Fruit fly (Drosophila melanogaster): ENCODE measurements around the gene hh.

Gene hh

DNA sequence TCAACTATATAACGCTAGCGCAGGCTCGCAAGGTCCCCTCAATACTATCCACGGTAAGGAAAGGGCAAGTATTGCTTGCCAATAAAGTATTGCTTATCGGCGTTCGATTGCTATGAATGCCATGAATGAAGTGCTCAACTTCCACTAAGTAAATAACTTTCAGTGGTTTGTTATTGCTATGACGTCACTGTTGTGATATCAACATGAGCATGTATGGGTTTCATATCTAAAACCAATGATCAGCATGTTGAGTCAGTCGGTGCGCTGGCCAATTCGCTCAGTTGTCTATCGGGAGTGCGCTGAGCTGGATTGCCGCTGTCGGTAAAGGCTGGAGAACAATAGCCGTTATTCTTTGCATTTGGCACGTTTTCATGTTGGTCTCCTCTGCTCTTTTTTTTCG lies 20.8 kb downstream of the hh start (continued):
- no peak for TF ChIP-seq hth (optimal IDR thresholded peaks at IDR 0.05)
- TF ChIP-seq CG3065 (GFP tag; optimal IDR thresholded peaks at IDR 0.05) = no peak
- TF ChIP-seq Sry-δ (GFP tag; optimal IDR thresholded peaks at IDR 0.05) = no peak
- TF ChIP-seq CG34376 (GFP tag; optimal IDR thresholded peaks at IDR 0.05) = peak; percentile 76
- TF ChIP-seq CG1602 (GFP tag; optimal IDR thresholded peaks at IDR 0.05) = no peak
- TF ChIP-seq CG6813 (GFP tag; optimal IDR thresholded peaks at IDR 0.05) = no peak
- no peak for TF ChIP-seq PHDP (tag; optimal IDR thresholded peaks at IDR 0.05)
- TF ChIP-seq otp (GFP tag; IDR thresholded peaks at IDR 0.05) = no peak
- no peak for TF ChIP-seq Asciz (GFP tag; optimal IDR thresholded peaks at IDR 0.05)
- TF ChIP-seq CG30020 (tag; optimal IDR thresholded peaks at IDR 0.05) = no peak
- no peak for TF ChIP-seq ssp (GFP tag; IDR thresholded peaks at IDR 0.05)
- TF ChIP-seq CG4282 (GFP tag; optimal IDR thresholded peaks at IDR 0.05) = no peak

DNA sequence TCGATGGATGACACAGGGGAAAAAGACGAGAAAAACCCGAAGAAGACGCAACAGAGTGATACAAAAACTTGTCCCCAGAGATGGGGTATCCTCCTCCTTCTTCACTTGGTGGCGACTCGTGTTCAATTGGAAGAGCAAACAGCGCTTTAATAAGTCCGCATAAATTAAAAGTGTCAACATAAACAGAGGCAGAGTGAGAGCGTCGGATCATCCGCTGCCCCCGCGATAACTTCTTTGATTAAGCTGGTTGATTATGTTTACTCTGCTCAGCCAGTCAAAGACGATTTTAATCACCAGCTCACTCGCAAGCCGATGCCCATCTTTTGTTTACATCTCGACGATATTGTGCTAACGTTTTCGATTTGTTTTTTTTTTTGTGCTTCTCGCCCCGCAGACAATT lies 21.8 kb downstream of the hh start:
- TF ChIP-seq ci (GFP tag; IDR thresholded peaks at IDR 0.05) (0 out of 3 replicates have a peak, but pooled peaks have one; percentile 24), NC2α (GFP tag; optimal IDR thresholded peaks at IDR 0.05) (no peak), grn (GFP tag; optimal IDR thresholded peaks at IDR 0.05) (peak; percentile 4), Awh (GFP tag; IDR thresholded peaks at IDR 0.05) (peak; percentile 78), otp (GFP tag; IDR thresholded peaks at IDR 0.05) (peak; percentile 35; the same call in 1 of the 3 replicates), CG7839 (tag; optimal IDR thresholded peaks at IDR 0.05) (no peak), CG15696 (tag; optimal IDR thresholded peaks at IDR 0.05) (no peak), chif (GFP tag; optimal IDR thresholded peaks at IDR 0.05) (no peak), bowl (GFP tag; IDR thresholded peaks at IDR 0.05) (no peak), CG10543 (GFP tag; optimal IDR thresholded peaks at IDR 0.05) (no peak), Hey (tag; optimal IDR thresholded peaks at IDR 0.05) (no peak), nom (GFP tag; optimal IDR thresholded peaks at IDR 0.05) (peak; percentile 24), CG4282 (GFP tag; optimal IDR thresholded peaks at IDR 0.05) (no peak), Dll (GFP tag; IDR thresholded peaks at IDR 0.05; ENCODE audit: partially characterized antibody) (no peak), CG7745 (tag; optimal IDR thresholded peaks at IDR 0.05) (no peak), CG1024 (GFP tag; IDR thresholded peaks at IDR 0.05) (no peak), CG17359 (tag; optimal IDR thresholded peaks at IDR 0.05) (no peak), CG5953 (GFP tag; IDR thresholded peaks at IDR 0.05) (0 out of 2 replicates have a peak, but pooled peaks have one; percentile 4)

DNA sequence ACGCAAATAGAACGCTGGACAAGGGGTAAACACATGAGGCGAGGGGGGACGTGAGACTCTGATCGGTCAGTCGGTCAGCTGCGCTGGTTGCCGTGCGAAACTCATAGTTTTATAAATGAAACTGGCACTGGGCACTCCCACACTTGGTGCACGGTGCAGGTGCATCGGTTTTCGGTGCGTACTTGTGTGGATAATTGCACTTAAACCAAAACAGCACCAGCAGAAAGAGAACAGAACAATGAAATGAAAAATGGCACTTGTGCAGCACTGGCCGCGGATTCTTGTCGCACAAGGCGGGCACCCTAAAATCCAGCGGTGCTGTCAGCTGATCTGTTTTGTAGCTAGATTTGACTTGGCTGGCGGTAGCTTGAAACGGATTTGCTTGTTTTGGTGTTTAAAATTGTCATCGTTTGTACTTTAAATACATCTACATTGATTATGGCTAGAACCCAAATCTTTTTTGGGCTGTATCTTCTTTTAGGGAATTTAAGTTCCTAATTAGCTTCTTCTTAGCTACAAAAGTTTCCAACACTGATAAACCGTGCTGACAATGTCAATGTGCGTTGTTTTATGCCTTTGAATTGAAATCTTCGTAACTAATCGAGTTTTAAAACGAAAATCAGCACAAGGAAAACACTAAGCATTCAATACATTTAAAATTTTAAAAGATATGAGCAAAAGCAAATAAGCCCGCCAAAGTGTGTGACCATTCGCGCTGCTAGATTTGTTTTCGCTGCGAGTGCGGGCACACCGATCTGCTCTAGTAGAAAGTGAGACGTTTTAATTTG lies 23.8 kb downstream of the hh start, which contains the start of the genes Rassf and CenB1A:
TSS of gene Rassf (minus strand) at position 249 of the 788 bp plus-strand sequence.
TSS of gene CenB1A (plus strand) at position 718 of the 788 bp plus-strand sequence.
- no peak for TF ChIP-seq nom (GFP tag; optimal IDR thresholded peaks at IDR 0.05)
- TF ChIP-seq Fer1 (GFP tag; optimal IDR thresholded peaks at IDR 0.05) = peak; percentile 18
- TF ChIP-seq CoRest (tag; optimal IDR thresholded peaks at IDR 0.05) = peak; percentile 61
- TF ChIP-seq CG31441 (GFP tag; IDR thresholded peaks at IDR 0.05) = no peak
- TF ChIP-seq wek (GFP tag; optimal IDR thresholded peaks at IDR 0.05) = no peak
- TF ChIP-seq MBD-R2 (GFP tag; IDR thresholded peaks at IDR 0.05) = peak; percentile 86
- TF ChIP-seq psq (GFP tag; optimal IDR thresholded peaks at IDR 0.05) = peak; percentile 25
- no peak for TF ChIP-seq Spps (tag; optimal IDR thresholded peaks at IDR 0.05)
- no peak for TF ChIP-seq sd (tag; optimal IDR thresholded peaks at IDR 0.05)
- no peak for TF ChIP-seq CG4360 (GFP tag; IDR thresholded peaks at IDR 0.05)
- peak; percentile 53; the same call in 1 of the 3 replicates for TF ChIP-seq ken (GFP tag; IDR thresholded peaks at IDR 0.05)
- peak; percentile 84 for TF ChIP-seq gfzf (GFP tag; optimal IDR thresholded peaks at IDR 0.05)
- peak in 1 of 3 experiments; percentile 18 for TF ChIP-seq lola (GFP tag; optimal IDR thresholded peaks at IDR 0.05)
- peak; percentile 98 for TF ChIP-seq Ets65A (GFP tag)
- TF ChIP-seq pfk (GFP tag; optimal IDR thresholded peaks at IDR 0.05) = no peak
- TF ChIP-seq Asciz (GFP tag; optimal IDR thresholded peaks at IDR 0.05) = no peak
- peak; percentile 64 for TF ChIP-seq CG13624 (GFP tag; optimal IDR thresholded peaks at IDR 0.05)
- no peak for TF ChIP-seq otp (GFP tag; IDR thresholded peaks at IDR 0.05)
- no peak for TF ChIP-seq twi (tag; optimal IDR thresholded peaks at IDR 0.05)
- no peak for TF ChIP-seq Hey (tag; optimal IDR thresholded peaks at IDR 0.05)
- TF ChIP-seq wor (GFP tag; IDR thresholded peaks at IDR 0.05) = no peak
- 0 out of 2 replicates have a peak, but pooled peaks have one; percentile 32 for TF ChIP-seq CG32767 (GFP tag; IDR thresholded peaks at IDR 0.05)
- peak; percentile 46 for TF ChIP-seq unc-4 (GFP tag; IDR thresholded peaks at IDR 0.05; ENCODE audit: partially characterized antibody)

Data from whole organism, embryonic.